Worm (Caenorhabditis elegans): ENCODE measurements around the gene eri-12.

eri-12 gene

ce11 chrIV:12122874-12123664 is 33.6 kb upstream of the eri-12 start, which contains the start of gene aly-3 (continued):
- TF ChIP-seq fkh-2 (tag; optimal IDR thresholded peaks at IDR 0.05), result no peak
- TF ChIP-seq fos-1 (tag; optimal IDR thresholded peaks at IDR 0.05), result no peak

- TF ChIP-seq ceh-9 (tag; optimal IDR thresholded peaks at IDR 0.05) (no peak), nhr-237 (tag; optimal IDR thresholded peaks at IDR 0.05) (no peak), nhr-11 (tag; optimal IDR thresholded peaks at IDR 0.05) (no peak), R02D3.7 (tag; optimal IDR thresholded peaks at IDR 0.05) (no peak), snpc-4 (tag; optimal IDR thresholded peaks at IDR 0.05) (no peak), lin-15B (tag; optimal IDR thresholded peaks at IDR 0.05) (no peak), eor-1 (tag; optimal IDR thresholded peaks at IDR 0.05) (no peak), unc-39 (tag; optimal IDR thresholded peaks at IDR 0.05) (no peak), nhr-77 (tag; optimal IDR thresholded peaks at IDR 0.05) (no peak), nhr-67 (tag; optimal IDR thresholded peaks at IDR 0.05) (no peak), fkh-2 (tag; optimal IDR thresholded peaks at IDR 0.05) (no peak)
Observed at ce11 chrIV:12124314-12125084, 32.1 kb upstream of the eri-12 start, which contains the start of gene dhhc-6. Gene dhhc-6 (plus strand): TSS chrIV:12124952.

ce11 chrIV:12126740-12127472 is 29.7 kb upstream of the eri-12 start:
- TF ChIP-seq nhr-11 (tag; optimal IDR thresholded peaks at IDR 0.05), result no peak
- TF ChIP-seq lin-39 (tag; optimal IDR thresholded peaks at IDR 0.05), result peak; percentile 29
- peak; percentile 20 for TF ChIP-seq fkh-10 (GFP tag; optimal IDR thresholded peaks at IDR 0.05)

- no peak for TF ChIP-seq jun-1 (tag; optimal IDR thresholded peaks at IDR 0.05)
- TF ChIP-seq nhr-25 (tag; optimal IDR thresholded peaks at IDR 0.05), result peak; percentile 27
- TF ChIP-seq pha-4 (tag; optimal IDR thresholded peaks at IDR 0.05), result peak; percentile 13
- peak; percentile 42 for TF ChIP-seq nfya-1 (tag; optimal IDR thresholded peaks at IDR 0.05; ENCODE audit: insufficient read depth)
- no peak for TF ChIP-seq nhr-76 (tag; optimal IDR thresholded peaks at IDR 0.05)
Observed at ce11 chrIV:12127838-12128237, 28.8 kb upstream of the eri-12 start.

- TF ChIP-seq elt-2 (tag; optimal IDR thresholded peaks at IDR 0.05) (peak; percentile 47), pha-4 (tag; optimal IDR thresholded peaks at IDR 0.05) (peak; percentile 23), nhr-76 (tag; optimal IDR thresholded peaks at IDR 0.05) (no peak), nhr-43 (tag; optimal IDR thresholded peaks at IDR 0.05; ENCODE audit: poor library complexity, severe bottlenecking) (no peak), nhr-28 (tag; optimal IDR thresholded peaks at IDR 0.05) (no peak), pqm-1 (tag; optimal IDR thresholded peaks at IDR 0.05) (peak; percentile 28), daf-12 (tag; optimal IDR thresholded peaks at IDR 0.05) (no peak), snpc-4 (tag; optimal IDR thresholded peaks at IDR 0.05) (peak; percentile 7), nfya-1 (tag; optimal IDR thresholded peaks at IDR 0.05; ENCODE audit: insufficient read depth) (peak; percentile 28)
Observed at ce11 chrIV:12128708-12129107, 27.9 kb upstream of the eri-12 start.

ce11 chrIV:12129204-12129603 is 27.4 kb upstream of the eri-12 start, which contains the start of gene lin-24:
Gene lin-24 (plus strand): TSS chrIV:12129504.
- TF ChIP-seq jun-1 (tag; optimal IDR thresholded peaks at IDR 0.05) (no peak), elt-1 (tag; optimal IDR thresholded peaks at IDR 0.05) (no peak), fkh-10 (GFP tag; optimal IDR thresholded peaks at IDR 0.05) (no peak), fkh-2 (tag; optimal IDR thresholded peaks at IDR 0.05) (no peak), sea-2 (GFP tag; optimal IDR thresholded peaks at IDR 0.05) (no peak), egl-27 (tag; optimal IDR thresholded peaks at IDR 0.05) (no peak), ztf-4 (tag; optimal IDR thresholded peaks at IDR 0.05) (no peak), ztf-11 (tag; optimal IDR thresholded peaks at IDR 0.05) (no peak), nhr-67 (tag; optimal IDR thresholded peaks at IDR 0.05) (no peak), lin-39 (tag; optimal IDR thresholded peaks at IDR 0.05) (no peak)

Measured in whole organism, L3 larva.